Worm (Caenorhabditis elegans) whole organism, L2 larva: Measurements from ENCODE around the gene clec-266.

Source experiments
- C34F6.9 ChIP-seq: fragments of 150-350 bp; optimal IDR thresholded peaks from 2 replicates; lab custom pipeline; 2014; ENCODE audit warnings: missing biosample characterization, missing genetic modification characterization
- F13H6.1 ChIP-seq: sonication (generic microtip); optimal IDR thresholded peaks from 2 replicates; lab custom pipeline; 2016; ENCODE audit warnings: missing genetic modification characterization, missing compliant biosample characterization
- Y55F3AM.14 ChIP-seq: fragments of 200-800 bp; sonication (Bioruptor generic); optimal IDR thresholded peaks from 2 replicates; lab custom pipeline; 2018; ENCODE audit warnings: mild to moderate bottlenecking, missing genetic modification characterization, missing compliant biosample characterization
- alr-1 ChIP-seq: fragments of 150-350 bp; optimal IDR thresholded peaks from 2 replicates; lab custom pipeline; 2014; ENCODE audit warnings: missing biosample characterization, missing genetic modification characterization
- aly-2 ChIP-seq: fragments of 150-350 bp; optimal IDR thresholded peaks from 2 replicates; lab custom pipeline; 2014; ENCODE audit warnings: missing biosample characterization, missing genetic modification characterization
- ama-1 ChIP-seq: fragments of 150-350 bp; optimal IDR thresholded peaks from 2 replicates; lab custom pipeline; 2018; ENCODE audit warnings: inconsistent platforms
- blmp-1 ChIP-seq: sonication (generic microtip); optimal IDR thresholded peaks from 2 replicates; lab custom pipeline; 2017; ENCODE audit warnings: missing genetic modification characterization, mild to moderate bottlenecking, missing compliant biosample characterization, antibody characterized with exemption, moderate library complexity; ENCODE audit not compliant: insufficient read depth
- ceh-16 ChIP-seq: fragments of 150-350 bp; optimal IDR thresholded peaks from 2 replicates; lab custom pipeline; 2014; ENCODE audit warnings: missing biosample characterization, missing genetic modification characterization
- ceh-82 ChIP-seq: fragments of 150-350 bp; optimal IDR thresholded peaks from 2 replicates; lab custom pipeline; 2014; ENCODE audit warnings: missing biosample characterization, missing genetic modification characterization
- crh-2 ChIP-seq: sonication (generic microtip); optimal IDR thresholded peaks from 2 replicates; lab custom pipeline; 2017; ENCODE audit warnings: missing biosample characterization, missing genetic modification characterization
- dmd-4 ChIP-seq: sonication (generic microtip); optimal IDR thresholded peaks from 2 replicates; lab custom pipeline; 2017; ENCODE audit warnings: missing biosample characterization, missing genetic modification characterization
- egl-27 ChIP-seq: sonication (generic microtip); optimal IDR thresholded peaks from 3 replicates; lab custom pipeline; 2017; ENCODE audit warnings: missing biosample characterization, missing genetic modification reagents, missing genetic modification characterization
- fos-1 ChIP-seq: fragments of 150-350 bp; optimal IDR thresholded peaks from 2 replicates; lab custom pipeline; 2014; ENCODE audit warnings: missing biosample characterization, missing genetic modification characterization
- lin-11 ChIP-seq: fragments of 150-350 bp; sonication (generic microtip); optimal IDR thresholded peaks from 2 replicates; lab custom pipeline; 2014; ENCODE audit warnings: missing biosample characterization, missing genetic modification characterization, inconsistent platforms, mixed read lengths
- lin-13 ChIP-seq: fragments of 150-350 bp; optimal IDR thresholded peaks from 2 replicates; lab custom pipeline; 2014; ENCODE audit warnings: missing biosample characterization, missing genetic modification reagents, missing genetic modification characterization
- lsy-2 ChIP-seq, 2 experiments: fragments of 150-350 bp in 1 of 2; sonication (generic microtip) in 1 of 2; optimal IDR thresholded peaks; 2 replicates each; lab custom pipeline; 2014 to 2017; ENCODE audit warnings: missing biosample characterization in 2 of 2, missing genetic modification characterization in 2 of 2
- mbf-1 ChIP-seq: sonication (generic microtip); optimal IDR thresholded peaks from 2 replicates; lab custom pipeline; 2017; ENCODE audit warnings: missing biosample characterization, missing genetic modification characterization
- mdl-1 ChIP-seq, 2 experiments: fragments of 150-350 bp in 1 of 2; sonication (generic microtip) in 1 of 2; optimal IDR thresholded peaks; 2 replicates each; lab custom pipeline; 2017; ENCODE audit warnings: missing biosample characterization in 2 of 2, missing genetic modification characterization in 2 of 2
- nhr-10 ChIP-seq: sonication (generic microtip); optimal IDR thresholded peaks from 2 replicates; lab custom pipeline; 2017; ENCODE audit warnings: missing biosample characterization, missing genetic modification characterization
- nhr-11 ChIP-seq: fragments of 150-350 bp; optimal IDR thresholded peaks from 2 replicates; lab custom pipeline; 2014; ENCODE audit warnings: missing biosample characterization, missing genetic modification characterization
- nhr-12 ChIP-seq: fragments of 150-350 bp; optimal IDR thresholded peaks from 2 replicates; lab custom pipeline; 2014; ENCODE audit warnings: missing biosample characterization, missing genetic modification characterization
- nhr-129 ChIP-seq: fragments of 150-350 bp; optimal IDR thresholded peaks from 2 replicates; lab custom pipeline; 2014; ENCODE audit warnings: missing biosample characterization, missing genetic modification characterization
- nhr-21 ChIP-seq: fragments of 150-350 bp; optimal IDR thresholded peaks from 2 replicates; lab custom pipeline; 2014; ENCODE audit warnings: missing biosample characterization, missing genetic modification characterization
- nhr-23 ChIP-seq: fragments of 150-350 bp; optimal IDR thresholded peaks from 2 replicates; lab custom pipeline; 2014; ENCODE audit warnings: missing biosample characterization, missing genetic modification reagents, missing genetic modification characterization
- nhr-237 ChIP-seq: fragments of 150-350 bp; optimal IDR thresholded peaks from 2 replicates; lab custom pipeline; 2014; ENCODE audit warnings: missing biosample characterization, missing genetic modification characterization
- nhr-25 ChIP-seq: fragments of 150-350 bp; sonication (generic microtip); optimal IDR thresholded peaks from 3 replicates; lab custom pipeline; 2014; ENCODE audit warnings: missing biosample characterization, missing genetic modification characterization
- nhr-6 ChIP-seq: fragments of 150-350 bp; optimal IDR thresholded peaks from 2 replicates; lab custom pipeline; 2014; ENCODE audit warnings: missing biosample characterization, missing genetic modification characterization
- nhr-77 ChIP-seq: fragments of 150-350 bp; optimal IDR thresholded peaks from 2 replicates; lab custom pipeline; 2014; ENCODE audit warnings: missing biosample characterization, missing genetic modification characterization
- peb-1 ChIP-seq: fragments of 150-350 bp; optimal IDR thresholded peaks from 2 replicates; lab custom pipeline; 2014; ENCODE audit warnings: missing biosample characterization, missing genetic modification characterization
- sem-4 ChIP-seq: fragments of 150-350 bp; optimal IDR thresholded peaks from 2 replicates; lab custom pipeline; 2014; ENCODE audit warnings: missing biosample characterization, missing genetic modification reagents, missing genetic modification characterization
- skn-1 ChIP-seq: sonication (generic microtip); optimal IDR thresholded peaks from 2 replicates; lab custom pipeline; 2017; ENCODE audit warnings: missing biosample characterization, missing genetic modification characterization
- sma-3 ChIP-seq: sonication (generic microtip); optimal IDR thresholded peaks from 2 replicates; lab custom pipeline; 2016; ENCODE audit warnings: missing genetic modification reagents, missing genetic modification characterization, missing compliant biosample characterization
- sma-9 ChIP-seq, 2 experiments: fragments of 150-350 bp in 1 of 2; sonication (generic microtip) in 1 of 2; optimal IDR thresholded peaks; 2 replicates each; lab custom pipeline; 2014 to 2016; ENCODE audit warnings: missing genetic modification characterization in 2 of 2, mild to moderate bottlenecking in 1 of 2, missing biosample characterization in 1 of 2, missing compliant biosample characterization in 1 of 2, missing genetic modification reagents in 1 of 2, moderate library complexity in 1 of 2
- snpc-4 ChIP-seq: fragments of 150-350 bp; optimal IDR thresholded peaks from 2 replicates; lab custom pipeline; 2014; ENCODE audit warnings: missing biosample characterization, missing genetic modification characterization
- unc-39 ChIP-seq: fragments of 150-350 bp; optimal IDR thresholded peaks from 2 replicates; lab custom pipeline; 2014; ENCODE audit warnings: missing biosample characterization, missing genetic modification characterization
- unc-55 ChIP-seq: fragments of 150-350 bp; sonication (generic microtip); optimal IDR thresholded peaks from 3 replicates; lab custom pipeline; 2014; ENCODE audit warnings: missing biosample characterization, missing genetic modification reagents, missing genetic modification characterization
- zag-1 ChIP-seq: fragments of 150-350 bp; optimal IDR thresholded peaks from 2 replicates; lab custom pipeline; 2014; ENCODE audit warnings: missing biosample characterization, missing genetic modification characterization
- ztf-1 ChIP-seq: fragments of 200-800 bp; sonication (Bioruptor generic); conservative IDR thresholded peaks from 2 replicates; pipeline ENCODE4 v1.3.6; 2022; ENCODE audit warnings: missing genetic modification characterization, missing compliant biosample characterization
- ztf-11 ChIP-seq: sonication (generic microtip); optimal IDR thresholded peaks from 2 replicates; lab custom pipeline; 2017; ENCODE audit warnings: missing biosample characterization, missing genetic modification characterization

Gene clec-266

DNA sequence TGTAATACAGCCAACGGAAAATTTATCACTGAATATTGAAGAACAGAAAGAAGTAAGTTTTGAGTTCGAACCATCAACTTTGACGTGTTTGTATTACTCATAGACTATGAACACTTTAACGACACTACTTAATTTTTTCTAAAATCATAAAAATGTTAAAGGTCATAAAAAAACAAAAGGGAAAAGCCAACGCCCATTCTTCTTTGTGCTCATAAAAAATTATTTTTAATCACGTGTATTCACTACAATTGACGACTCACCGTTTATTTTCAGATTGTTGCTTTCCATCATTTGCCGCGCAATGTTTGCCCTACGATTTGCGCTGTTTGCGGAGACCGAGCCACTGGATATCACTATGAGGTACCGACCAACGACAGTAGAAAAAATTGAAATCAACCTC, 33.5 kb upstream of the clec-266 start:
- no peak for TF ChIP-seq C34F6.9 (tag; lab: Kevin White, UChicago)
- TF ChIP-seq snpc-4 (tag; lab: Kevin White, UChicago), result no peak
- no peak for TF ChIP-seq nhr-21 (tag; lab: Kevin White, UChicago)
- TF ChIP-seq sma-3 (GFP tag; lab: Kevin White, UChicago), result no peak
- TF ChIP-seq lsy-2 (tag; optimal IDR thresholded peaks at IDR 0.05; lab: Kevin White, UChicago), result no peak
- no peak for TF ChIP-seq zag-1 (tag; lab: Kevin White, UChicago)
- no peak for TF ChIP-seq nhr-237 (tag; lab: Kevin White, UChicago)
- TF ChIP-seq lin-11 (tag; lab: Kevin White, UChicago), result no peak
- TF ChIP-seq peb-1, result no peak
- TF ChIP-seq aly-2 (tag; lab: Kevin White, UChicago), result no peak
- TF ChIP-seq alr-1 (tag; lab: Kevin White, UChicago), result no peak
- TF ChIP-seq dmd-4 (tag; lab: Kevin White, UChicago), result no peak
- no peak for TF ChIP-seq skn-1 (tag; lab: Kevin White, UChicago)
- TF ChIP-seq mbf-1 (tag; lab: Kevin White, UChicago), result no peak
- TF ChIP-seq sem-4, result no peak

ce11 chrX:6655163-6655562, 32.4 kb upstream of the clec-266 start, which contains the start of gene nhr-173:
TSS of gene nhr-173 (plus strand) at chrX:6655528.
- TF ChIP-seq ztf-1 (GFP tag; lab: Robert Waterston, UW) (no peak), sem-4 (no peak), fos-1 (peak; percentile 42)
- TF ChIP-seq, all 48 proteins: peak for 1

DNA sequence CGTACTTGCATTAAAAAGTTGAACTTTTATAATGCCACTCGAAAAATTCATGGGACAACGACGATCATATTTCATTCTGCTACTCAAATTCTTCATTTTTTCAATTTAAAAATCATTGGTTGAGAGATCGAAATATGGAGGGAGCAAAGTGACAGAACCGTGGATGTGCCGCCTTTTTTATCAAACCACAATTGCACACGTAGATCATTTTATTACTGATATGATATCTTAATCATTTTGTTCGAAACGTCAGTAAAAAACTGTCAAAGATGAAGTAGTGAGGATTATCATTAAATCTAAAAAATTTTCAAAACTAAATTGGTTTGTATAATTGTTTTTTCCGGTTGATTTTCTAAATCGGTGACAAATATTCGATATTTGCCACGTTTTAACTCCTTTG, 31.4 kb upstream of the clec-266 start:
- TF ChIP-seq dmd-4 (tag; lab: Kevin White, UChicago) (no peak), nhr-77 (tag; lab: Kevin White, UChicago) (no peak), skn-1 (tag; lab: Kevin White, UChicago) (no peak), fos-1 (peak; percentile 11), unc-55 (no peak), nhr-11 (tag; lab: Kevin White, UChicago) (no peak)
- TF ChIP-seq, all 48 proteins: peak for 1

DNA sequence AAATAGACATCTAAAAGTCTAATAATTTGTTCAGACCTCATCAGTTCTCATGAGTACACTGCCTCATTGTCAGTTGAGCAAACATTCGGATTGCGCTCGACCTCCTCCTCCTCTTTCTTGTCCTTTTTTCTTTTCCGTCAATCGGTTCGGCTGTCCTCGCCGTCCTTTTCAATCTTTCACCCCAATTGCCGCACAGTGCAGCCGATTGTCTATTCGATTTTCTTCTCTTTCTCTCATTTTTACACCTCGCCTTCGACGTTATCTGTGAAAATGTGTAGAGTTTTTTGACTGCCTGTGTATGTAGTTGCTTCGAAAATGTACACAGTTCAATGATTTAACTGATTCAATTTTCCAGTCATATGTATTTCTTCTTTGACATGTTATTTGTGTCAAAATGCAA, 30.5 kb upstream of the clec-266 start:
- peak; percentile 70 for TF ChIP-seq fos-1
- TF ChIP-seq nhr-237 (tag; lab: Kevin White, UChicago), result no peak
- no peak for TF ChIP-seq nhr-10 (tag; lab: Kevin White, UChicago)
- no peak for TF ChIP-seq blmp-1 (tag; lab: Kevin White, UChicago)
- TF ChIP-seq F13H6.1, result peak; percentile 57
- peak; percentile 36 for TF ChIP-seq nhr-129 (tag; lab: Kevin White, UChicago)
- no peak for TF ChIP-seq lin-11 (tag; lab: Kevin White, UChicago)
- no peak for TF ChIP-seq snpc-4 (tag; lab: Kevin White, UChicago)
- no peak for TF ChIP-seq nhr-77 (tag; lab: Kevin White, UChicago)
- TF ChIP-seq sma-9 (GFP tag; optimal IDR thresholded peaks at IDR 0.05; lab: Kevin White, UChicago), result peak; percentile 27
- TF ChIP-seq sma-9 (tag; optimal IDR thresholded peaks at IDR 0.05; lab: Kevin White, UChicago), result no peak
- TF ChIP-seq ceh-16 (tag; lab: Kevin White, UChicago), result no peak
- TF ChIP-seq mbf-1 (tag; lab: Kevin White, UChicago), result no peak
- no peak for TF ChIP-seq nhr-23
- no peak for TF ChIP-seq ztf-1 (GFP tag; lab: Robert Waterston, UW)

ce11 chrX:6649573-6649972, 26.9 kb upstream of the clec-266 start:
- TF ChIP-seq nhr-77 (tag; lab: Kevin White, UChicago) (no peak), nhr-21 (tag; lab: Kevin White, UChicago) (peak; percentile 41), blmp-1 (tag; lab: Kevin White, UChicago) (peak; percentile 11), nhr-129 (tag; lab: Kevin White, UChicago) (peak; percentile 35), nhr-25 (tag; lab: Kevin White, UChicago) (peak; percentile 2)

- TF ChIP-seq unc-39 (tag; lab: Kevin White, UChicago), result no peak
- TF ChIP-seq crh-2 (tag; lab: Kevin White, UChicago), result peak; percentile 12
- no peak for TF ChIP-seq Y55F3AM.14
- no peak for TF ChIP-seq mdl-1 (tag; optimal IDR thresholded peaks at IDR 0.05; lab: Kevin White, UChicago)
- TF ChIP-seq egl-27, result no peak
- TF ChIP-seq blmp-1 (tag; lab: Kevin White, UChicago), result no peak
- TF ChIP-seq mbf-1 (tag; lab: Kevin White, UChicago), result no peak
- no peak for TF ChIP-seq nhr-10 (tag; lab: Kevin White, UChicago)
- no peak for TF ChIP-seq snpc-4 (tag; lab: Kevin White, UChicago)
- no peak for TF ChIP-seq alr-1 (tag; lab: Kevin White, UChicago)
- no peak for TF ChIP-seq ztf-11 (tag; lab: Kevin White, UChicago)
- no peak for TF ChIP-seq sem-4
- no peak for TF ChIP-seq nhr-12
- no peak for TF ChIP-seq lin-13 (GFP tag; lab: Kevin White, UChicago)
- TF ChIP-seq nhr-6, result no peak
- no peak for TF ChIP-seq ceh-82
- TF ChIP-seq ama-1 (lab: Kevin White, UChicago), result no peak
- TF ChIP-seq sma-9 (GFP tag; optimal IDR thresholded peaks at IDR 0.05; lab: Kevin White, UChicago), result peak; percentile 53
- TF ChIP-seq sma-9 (tag; optimal IDR thresholded peaks at IDR 0.05; lab: Kevin White, UChicago), result no peak
- TF ChIP-seq aly-2 (tag; lab: Kevin White, UChicago), result no peak
- TF ChIP-seq fos-1, result peak; percentile 16
- no peak for TF ChIP-seq F13H6.1
Observed at ce11 chrX:6646387-6647061, 23.8 kb upstream of the clec-266 start.
